Fruit fly (Drosophila melanogaster) whole organism, wandering third instar larva: ENCODE measurements around the gene mRpL9.

Experiments used
- Abd-B ChIP-seq: fragments of >200 bp; optimal IDR thresholded peaks from 2 replicates; lab custom pipeline; 2017; ENCODE audit warnings: missing biosample characterization, missing genetic modification characterization
- CG9705 ChIP-seq: fragments of 200-800 bp; sonication (Bioruptor generic); optimal IDR thresholded peaks from 2 replicates; lab custom pipeline; 2018; ENCODE audit warnings: missing biosample characterization, mild to moderate bottlenecking, missing genetic modification characterization
- CrebA ChIP-seq: fragments of 200-800 bp; sonication (Bioruptor generic); optimal IDR thresholded peaks from 2 replicates; lab custom pipeline; 2016; ENCODE audit warnings: missing biosample characterization, mild to moderate bottlenecking, missing genetic modification characterization, borderline replicate concordance
- Dfd ChIP-seq: fragments of >200 bp; optimal IDR thresholded peaks from 2 replicates; lab custom pipeline; 2017; ENCODE audit warnings: missing biosample characterization, missing genetic modification characterization
- Dif ChIP-seq: fragments of 200-275, 200-300 bp; sonication (Bioruptor generic); optimal IDR thresholded peaks from 2 replicates; lab custom pipeline; 2018; ENCODE audit warnings: missing biosample characterization, missing genetic modification characterization; ENCODE audit not compliant: partially characterized antibody
- HLH106 ChIP-seq: fragments of 200-800 bp; optimal IDR thresholded peaks from 3 replicates; lab custom pipeline; 2019; ENCODE audit warnings: missing biosample characterization, mild to moderate bottlenecking, missing genetic modification characterization, moderate library complexity
- Hnf4 ChIP-seq: fragments of 200-800 bp; sonication (Bioruptor generic); optimal IDR thresholded peaks from 2 replicates; lab custom pipeline; 2016; ENCODE audit warnings: missing biosample characterization, mild to moderate bottlenecking, missing genetic modification characterization
- Hr78 ChIP-seq: fragments of >200 bp; optimal IDR thresholded peaks from 2 replicates; lab custom pipeline; 2017; ENCODE audit warnings: missing biosample characterization, missing genetic modification characterization
- Hr83 ChIP-seq: fragments of 200-300 bp; sonication (Bioruptor generic); optimal IDR thresholded peaks from 2 replicates; lab custom pipeline; 2016; ENCODE audit warnings: missing biosample characterization, mild to moderate bottlenecking, missing genetic modification characterization, moderate library complexity; ENCODE audit not compliant: poor library complexity, severe bottlenecking
- Jra ChIP-seq: sonication (Bioruptor generic); optimal IDR thresholded peaks from 2 replicates; lab custom pipeline; 2016; ENCODE audit warnings: missing biosample characterization, missing genetic modification characterization
- Mio ChIP-seq: sonication (Bioruptor generic); optimal IDR thresholded peaks from 2 replicates; lab custom pipeline; 2016; ENCODE audit warnings: missing biosample characterization, missing genetic modification characterization
- Myc ChIP-seq: fragments of >200 bp; optimal IDR thresholded peaks from 2 replicates; lab custom pipeline; 2017
- OdsH ChIP-seq: fragments of 200-800 bp; sonication (Bioruptor generic); optimal IDR thresholded peaks from 2 replicates; lab custom pipeline; 2016; ENCODE audit warnings: missing biosample characterization, mild to moderate bottlenecking, missing genetic modification characterization
- Rel ChIP-seq, 2 experiments: fragments of 200-800 bp; sonication (Bioruptor generic) in 1 of 2; optimal IDR thresholded peaks; 2 replicates in 1 of 2; 3 replicates in 1 of 2; lab custom pipeline; 2016 to 2019; ENCODE audit warnings: mild to moderate bottlenecking in 2 of 2, missing biosample characterization in 2 of 2, missing genetic modification characterization in 2 of 2, moderate library complexity in 1 of 2
- brk ChIP-seq: fragments of 200-800 bp; sonication (Bioruptor generic); optimal IDR thresholded peaks from 2 replicates; lab custom pipeline; 2016; ENCODE audit warnings: missing biosample characterization, mild to moderate bottlenecking, missing genetic modification characterization
- dl ChIP-seq, 2 experiments: fragments of 175-275, 200-275 bp in 1 of 2; fragments of 200-275 bp in 1 of 2; sonication (Bioruptor generic); optimal IDR thresholded peaks; lab custom pipeline; 2018; ENCODE audit warnings: mild to moderate bottlenecking in 2 of 2, missing biosample characterization in 2 of 2, missing genetic modification characterization in 2 of 2, moderate library complexity in 2 of 2; ENCODE audit not compliant: partially characterized antibody in 2 of 2, insufficient read depth in 1 of 2
- ey ChIP-seq: fragments of 200-800 bp; sonication (Bioruptor generic); optimal IDR thresholded peaks from 2 replicates; lab custom pipeline; 2016; ENCODE audit warnings: missing biosample characterization, missing genetic modification characterization
- foxo ChIP-seq, 2 experiments: fragments of 200-800 bp; sonication (Bioruptor generic); optimal IDR thresholded peaks; 2 replicates in 1 of 2; 3 replicates in 1 of 2; lab custom pipeline; 2016 to 2017; ENCODE audit warnings: missing biosample characterization in 2 of 2, missing genetic modification characterization in 2 of 2
- h ChIP-seq: fragments of 200-800 bp; sonication (Bioruptor generic); optimal IDR thresholded peaks from 3 replicates; lab custom pipeline; 2016; ENCODE audit warnings: missing biosample characterization, mild to moderate bottlenecking, missing genetic modification characterization
- jim ChIP-seq: fragments of 175-275, 200-325 bp; sonication (Bioruptor generic); optimal IDR thresholded peaks from 2 replicates; lab custom pipeline; 2016; ENCODE audit warnings: missing biosample characterization, mild to moderate bottlenecking, missing genetic modification characterization
- lola ChIP-seq: fragments of >200 bp; optimal IDR thresholded peaks from 2 replicates; lab custom pipeline; 2017; ENCODE audit warnings: missing biosample characterization, missing genetic modification characterization
- pan ChIP-seq: fragments of >200 bp; optimal IDR thresholded peaks from 2 replicates; lab custom pipeline; 2017
- psq ChIP-seq: fragments of 200-800 bp; sonication (Bioruptor generic); optimal IDR thresholded peaks from 3 replicates; lab custom pipeline; 2017; ENCODE audit warnings: missing biosample characterization, mild to moderate bottlenecking, missing genetic modification characterization, moderate library complexity
- sage ChIP-seq: fragments of 200-800 bp; sonication (Bioruptor generic); optimal IDR thresholded peaks from 2 replicates; lab custom pipeline; 2016; ENCODE audit warnings: missing biosample characterization, mild to moderate bottlenecking, missing genetic modification characterization
- sv ChIP-seq: fragments of 200-800 bp; sonication (Bioruptor generic); optimal IDR thresholded peaks from 3 replicates; lab custom pipeline; 2016; ENCODE audit warnings: missing biosample characterization, missing genetic modification characterization
- tai ChIP-seq: sonication (Bioruptor generic); optimal IDR thresholded peaks from 2 replicates; lab custom pipeline; 2016; ENCODE audit warnings: missing biosample characterization, missing genetic modification characterization
- usp ChIP-seq: fragments of >200 bp; optimal IDR thresholded peaks from 2 replicates; lab custom pipeline; 2017; ENCODE audit warnings: missing biosample characterization, missing genetic modification characterization

mRpL9 gene

dm6 chr3R:15330472-15330871 is at the start of gene mRpL9:
TSS of gene mRpL9 (plus strand) at chr3R:15330738.
- TF ChIP-seq Rel (GFP tag; optimal IDR thresholded peaks at IDR 0.05; lab: Kevin White, UChicago) (no peak), Rel (tag; optimal IDR thresholded peaks at IDR 0.05; lab: Kevin White, UChicago) (no peak), Hr83 (GFP tag; lab: Kevin White, UChicago) (peak; percentile 56), usp (GFP tag; lab: Kevin White, UChicago) (no peak), ey (peak; percentile 28), Jra (no peak), Hr78 (GFP tag; lab: Kevin White, UChicago) (no peak), HLH106 (tag; lab: Kevin White, UChicago) (peak; percentile 57), Hnf4 (GFP tag; lab: Kevin White, UChicago) (no peak), sv (no peak), OdsH (peak; percentile 8), h (no peak), dl (GFP tag; optimal IDR thresholded peaks at IDR 0.05; lab: Kevin White, UChicago; ENCODE audit: insufficient read depth in 1 of 2, partially characterized antibody in 2 of 2) (no peak)
- TF ChIP-seq, all 38 proteins: peak for 4

- TF ChIP-seq Abd-B (no peak), dl (GFP tag; optimal IDR thresholded peaks at IDR 0.05; lab: Kevin White, UChicago; ENCODE audit: insufficient read depth in 1 of 2, partially characterized antibody in 2 of 2) (peak in 1 of 2 experiments; percentile 3), tai (no peak), foxo (GFP tag; optimal IDR thresholded peaks at IDR 0.05; lab: Kevin White, UChicago) (no peak)
Measured at dm6 chr3R:15281335-15281963, 49.1 kb upstream of the mRpL9 start.

- TF ChIP-seq Dif (GFP tag; lab: Kevin White, UChicago), result no peak
- TF ChIP-seq Myc, result no peak
- no peak for TF ChIP-seq CG9705
- no peak for TF ChIP-seq CrebA (GFP tag; lab: Kevin White, UChicago)
- TF ChIP-seq HLH106 (tag; lab: Kevin White, UChicago), result no peak
- TF ChIP-seq Hr78 (GFP tag; lab: Kevin White, UChicago), result no peak
- no peak for TF ChIP-seq jim (GFP tag; lab: Kevin White, UChicago)
- no peak for TF ChIP-seq Jra
- TF ChIP-seq pan (lab: Kevin White, UChicago), result no peak
- no peak for TF ChIP-seq foxo (GFP tag; optimal IDR thresholded peaks at IDR 0.05; lab: Kevin White, UChicago)
- TF ChIP-seq brk (GFP tag; lab: Kevin White, UChicago), result no peak
- TF ChIP-seq Hr83 (GFP tag; lab: Kevin White, UChicago), result no peak
- TF ChIP-seq OdsH, result no peak
- no peak for TF ChIP-seq psq
- TF ChIP-seq tai, result no peak
- no peak for TF ChIP-seq Rel (GFP tag; optimal IDR thresholded peaks at IDR 0.05; lab: Kevin White, UChicago)
- no peak for TF ChIP-seq Rel (tag; optimal IDR thresholded peaks at IDR 0.05; lab: Kevin White, UChicago)
- TF ChIP-seq h, result no peak
- TF ChIP-seq Dfd (GFP tag; lab: Kevin White, UChicago), result no peak
- TF ChIP-seq sage (GFP tag; lab: Kevin White, UChicago), result no peak
Measured at dm6 chr3R:15282326-15282725, 48.2 kb upstream of the mRpL9 start.

- no peak for TF ChIP-seq lola (GFP tag; lab: Kevin White, UChicago)
- TF ChIP-seq foxo (GFP tag; optimal IDR thresholded peaks at IDR 0.05; lab: Kevin White, UChicago), result no peak
- TF ChIP-seq Dfd (GFP tag; lab: Kevin White, UChicago), result no peak
- no peak for TF ChIP-seq Hr83 (GFP tag; lab: Kevin White, UChicago)
- TF ChIP-seq Dif (GFP tag; lab: Kevin White, UChicago), result no peak
- TF ChIP-seq brk (GFP tag; lab: Kevin White, UChicago), result no peak
- no peak for TF ChIP-seq Mio
- no peak for TF ChIP-seq Rel (GFP tag; optimal IDR thresholded peaks at IDR 0.05; lab: Kevin White, UChicago)
- peak; percentile 15 for TF ChIP-seq Rel (tag; optimal IDR thresholded peaks at IDR 0.05; lab: Kevin White, UChicago)
Measured at dm6 chr3R:15282982-15283809, 47.3 kb upstream of the mRpL9 start.
